Fruit fly (Drosophila melanogaster) whole organism, embryonic: ENCODE results near the gene sage.

ENCODE experiments used
- CG10462 ChIP-seq: fragments of 200-800 bp; sonication (Bioruptor generic); optimal IDR thresholded peaks from 2 replicates; lab custom pipeline; 2016; ENCODE audit warnings: missing biosample characterization, missing genetic modification characterization
- CG11093 ChIP-seq: fragments of 200-800 bp; sonication (Bioruptor generic); IDR thresholded peaks from 3 replicates; pipeline ENCODE4 v1.3.6; 2022; ENCODE audit warnings: missing biosample characterization, missing genetic modification characterization
- CG11398 ChIP-seq: fragments of 200-800 bp; sonication (Bioruptor generic); optimal IDR thresholded peaks from 2 replicates; lab custom pipeline; 2016; ENCODE audit warnings: missing biosample characterization, missing genetic modification characterization
- CG12071 ChIP-seq: fragments of 200-800 bp; sonication (Bioruptor generic); optimal IDR thresholded peaks from 3 replicates; lab custom pipeline; 2018; ENCODE audit warnings: missing biosample characterization, mild to moderate bottlenecking, missing genetic modification characterization
- CG1603 ChIP-seq: fragments of 200-800 bp; sonication (Bioruptor generic); optimal IDR thresholded peaks from 2 replicates; lab custom pipeline; 2019; ENCODE audit warnings: missing biosample characterization, mild to moderate bottlenecking, missing genetic modification characterization, moderate library complexity
- CG16779 ChIP-seq: fragments of 200-800 bp; sonication (Bioruptor generic); IDR thresholded peaks from 2 replicates; pipeline ENCODE4 v1.3.6; 2022; ENCODE audit warnings: missing biosample characterization, missing genetic modification characterization
- CG17385 ChIP-seq: fragments of 200-800 bp; sonication (Bioruptor generic); optimal IDR thresholded peaks from 3 replicates; lab custom pipeline; 2018; ENCODE audit warnings: missing biosample characterization, mild to moderate bottlenecking, missing genetic modification characterization
- CG18599 ChIP-seq: fragments of 200-800 bp; sonication (Bioruptor generic); optimal IDR thresholded peaks from 3 replicates; lab custom pipeline; 2017; ENCODE audit warnings: missing biosample characterization, missing genetic modification characterization, mild to moderate bottlenecking, moderate library complexity, missing genetic modification reagents
- CG18764 ChIP-seq: fragments of 200-800 bp; sonication (Bioruptor generic); optimal IDR thresholded peaks from 3 replicates; lab custom pipeline; 2016; ENCODE audit warnings: missing biosample characterization, missing genetic modification characterization
- CG2129 ChIP-seq: fragments of 200-800 bp; sonication (Bioruptor generic); IDR thresholded peaks from 2 replicates; pipeline ENCODE4 v1.3.6; 2022; ENCODE audit warnings: missing biosample characterization, missing genetic modification characterization; ENCODE audit not compliant: partially characterized antibody
- CG3281 ChIP-seq: fragments of 200-800 bp; sonication (Bioruptor generic); optimal IDR thresholded peaks from 3 replicates; lab custom pipeline; 2017; ENCODE audit warnings: missing biosample characterization, mild to moderate bottlenecking, missing genetic modification characterization
- CG33213 ChIP-seq: fragments of 200-800 bp; sonication (Bioruptor generic); optimal IDR thresholded peaks from 3 replicates; lab custom pipeline; 2016; ENCODE audit warnings: missing biosample characterization, missing genetic modification characterization
- CG3847 ChIP-seq: fragments of 200-800 bp; sonication (Bioruptor generic); IDR thresholded peaks from 2 replicates; pipeline ENCODE4 v1.3.6; 2022; ENCODE audit warnings: missing biosample characterization, missing genetic modification characterization
- CG4707 ChIP-seq: fragments of 200-800 bp; sonication (Bioruptor generic); optimal IDR thresholded peaks from 2 replicates; lab custom pipeline; 2018; ENCODE audit warnings: missing biosample characterization, mild to moderate bottlenecking, missing genetic modification characterization, moderate library complexity
- CG5245 ChIP-seq: fragments of 200-800 bp; sonication (Bioruptor generic); optimal IDR thresholded peaks from 3 replicates; lab custom pipeline; 2016; ENCODE audit warnings: missing biosample characterization, missing genetic modification characterization
- CG6791 ChIP-seq: fragments of 200-800 bp; sonication (Bioruptor generic); IDR thresholded peaks from 3 replicates; pipeline ENCODE4 v1.3.6; 2022; ENCODE audit warnings: missing biosample characterization, missing genetic modification characterization; ENCODE audit not compliant: partially characterized antibody
- CG6813 ChIP-seq: fragments of 200-800 bp; sonication (Bioruptor generic); optimal IDR thresholded peaks from 2 replicates; lab custom pipeline; 2017; ENCODE audit warnings: missing biosample characterization, missing genetic modification characterization, mild to moderate bottlenecking, moderate library complexity, missing genetic modification reagents
- CG7786 ChIP-seq: fragments of 200-800 bp; sonication (Bioruptor generic); optimal IDR thresholded peaks from 2 replicates; lab custom pipeline; 2016; ENCODE audit warnings: missing biosample characterization, missing genetic modification characterization
- CG7839 ChIP-seq: fragments of 200-800 bp; sonication (Bioruptor generic); optimal IDR thresholded peaks from 3 replicates; lab custom pipeline; 2018; ENCODE audit warnings: missing biosample characterization, mild to moderate bottlenecking, missing genetic modification characterization, moderate library complexity
- CG7987 ChIP-seq: fragments of 200-800 bp; sonication (Bioruptor generic); optimal IDR thresholded peaks from 2 replicates; lab custom pipeline; 2018; ENCODE audit warnings: missing biosample characterization, mild to moderate bottlenecking, missing genetic modification characterization, moderate library complexity
- CG8089 ChIP-seq: fragments of 200-800 bp; sonication (Bioruptor generic); optimal IDR thresholded peaks from 3 replicates; lab custom pipeline; 2016; ENCODE audit warnings: missing biosample characterization, missing genetic modification characterization
- CG8924 ChIP-seq: fragments of 200-800 bp; optimal IDR thresholded peaks from 3 replicates; lab custom pipeline; 2019; ENCODE audit warnings: missing biosample characterization, mild to moderate bottlenecking, missing genetic modification characterization, moderate library complexity
- CrebB ChIP-seq: fragments of 200-800 bp; sonication (Bioruptor generic); optimal IDR thresholded peaks from 3 replicates; lab custom pipeline; 2018; ENCODE audit warnings: missing biosample characterization, mild to moderate bottlenecking, missing genetic modification characterization
- Doc3 ChIP-seq: fragments of 200-800 bp; sonication (Bioruptor generic); IDR thresholded peaks from 3 replicates; pipeline ENCODE4 v1.3.6; 2022; ENCODE audit warnings: missing biosample characterization, missing genetic modification characterization; ENCODE audit not compliant: partially characterized antibody
- Drgx ChIP-seq: fragments of 200-800 bp; sonication (Bioruptor generic); IDR thresholded peaks from 2 replicates; pipeline ENCODE4 v1.3.6; 2022; ENCODE audit warnings: missing biosample characterization, missing genetic modification characterization
- E2f2 ChIP-seq: fragments of 200-800 bp; sonication (Bioruptor generic); IDR thresholded peaks from 2 replicates; pipeline ENCODE4 v1.3.6; 2022; ENCODE audit warnings: missing biosample characterization, missing genetic modification characterization
- Elba2 ChIP-seq: fragments of 200-800 bp; sonication (Bioruptor generic); optimal IDR thresholded peaks from 3 replicates; lab custom pipeline; 2016; ENCODE audit warnings: missing biosample characterization, missing genetic modification characterization
- Hmr ChIP-seq: fragments of 200-800 bp; sonication (Bioruptor generic); optimal IDR thresholded peaks from 3 replicates; lab custom pipeline; 2017; ENCODE audit warnings: mild to moderate bottlenecking, missing biosample characterization, missing genetic modification reagents, missing genetic modification characterization
- Hr3 ChIP-seq: fragments of 200-800 bp; sonication (Bioruptor generic); optimal IDR thresholded peaks from 3 replicates; lab custom pipeline; 2016; ENCODE audit warnings: missing biosample characterization, missing genetic modification characterization
- Rfx ChIP-seq: fragments of 200-800 bp; sonication (Bioruptor generic); IDR thresholded peaks from 2 replicates; pipeline ENCODE4 v1.3.6; 2022; ENCODE audit warnings: missing biosample characterization, missing genetic modification characterization
- Rx ChIP-seq: fragments of 200-800 bp; sonication (Bioruptor generic); IDR thresholded peaks from 2 replicates; pipeline ENCODE4 v1.3.6; 2022; ENCODE audit warnings: missing biosample characterization, missing genetic modification characterization
- Sry-β ChIP-seq: fragments of 200-800 bp; sonication (Bioruptor generic); optimal IDR thresholded peaks from 2 replicates; lab custom pipeline; 2018; ENCODE audit warnings: missing biosample characterization, mild to moderate bottlenecking, missing genetic modification characterization, moderate library complexity
- Trl ChIP-seq, 3 experiments: fragments of >200 bp in 2 of 3; fragments of 200-800 bp in 1 of 3; sonication (Bioruptor generic) in 1 of 3; optimal IDR thresholded peaks; 2 replicates in 1 of 3; 3 replicates in 2 of 3; lab custom pipeline; 2016 to 2017; ENCODE audit warnings: missing biosample characterization in 1 of 3, missing genetic modification characterization in 1 of 3
- ato ChIP-seq: fragments of 200-800 bp; sonication (Bioruptor generic); IDR thresholded peaks from 2 replicates; pipeline ENCODE4 v1.3.6; 2022; ENCODE audit warnings: missing biosample characterization, missing genetic modification characterization; ENCODE audit not compliant: partially characterized antibody
- az2 ChIP-seq: fragments of 200-800 bp; sonication (Bioruptor generic); optimal IDR thresholded peaks from 3 replicates; lab custom pipeline; 2016; ENCODE audit warnings: missing biosample characterization, missing genetic modification characterization
- btn ChIP-seq: fragments of 200-800 bp; sonication (Bioruptor generic); optimal IDR thresholded peaks from 2 replicates; lab custom pipeline; 2016; ENCODE audit warnings: missing biosample characterization, missing genetic modification characterization
- cato ChIP-seq: fragments of 200-800 bp; sonication (Bioruptor generic); optimal IDR thresholded peaks from 2 replicates; lab custom pipeline; 2016; ENCODE audit warnings: missing biosample characterization, missing genetic modification characterization, borderline replicate concordance
- ci ChIP-seq: fragments of 200-800 bp; sonication (Bioruptor generic); IDR thresholded peaks from 3 replicates; pipeline ENCODE4 v1.3.6; 2022; ENCODE audit warnings: missing biosample characterization, missing genetic modification characterization
- dmrt11E ChIP-seq: fragments of 200-800 bp; sonication (Bioruptor generic); optimal IDR thresholded peaks from 3 replicates; lab custom pipeline; 2018; ENCODE audit warnings: missing biosample characterization, mild to moderate bottlenecking, missing genetic modification characterization, moderate library complexity
- en ChIP-seq: fragments of 200-800 bp; sonication (Bioruptor generic); optimal IDR thresholded peaks from 2 replicates; lab custom pipeline; 2016; ENCODE audit warnings: missing biosample characterization, missing genetic modification characterization
- gsb-n ChIP-seq: fragments of 200-800 bp; sonication (Bioruptor generic); optimal IDR thresholded peaks from 3 replicates; lab custom pipeline; 2018; ENCODE audit warnings: missing biosample characterization, mild to moderate bottlenecking, missing genetic modification characterization
- maf-S ChIP-seq: fragments of 200-800 bp; sonication (Bioruptor generic); optimal IDR thresholded peaks from 2 replicates; lab custom pipeline; 2016; ENCODE audit warnings: missing biosample characterization, missing genetic modification characterization
- nom ChIP-seq: fragments of 200-800 bp; sonication (Bioruptor generic); optimal IDR thresholded peaks from 2 replicates; lab custom pipeline; 2017; ENCODE audit warnings: missing biosample characterization, missing genetic modification characterization, mild to moderate bottlenecking, moderate library complexity, missing genetic modification reagents
- pita ChIP-seq: fragments of 200-800 bp; sonication (Bioruptor generic); optimal IDR thresholded peaks from 2 replicates; lab custom pipeline; 2017; ENCODE audit warnings: missing biosample characterization, mild to moderate bottlenecking, missing genetic modification characterization
- sens ChIP-seq: fragments of 200-800 bp; sonication (Bioruptor generic); peaks from one replicate; lab custom pipeline; 2016; ENCODE audit warnings: missing biosample characterization, missing genetic modification characterization
- shn ChIP-seq: fragments of 200-800 bp; sonication (Bioruptor generic); optimal IDR thresholded peaks from 3 replicates; lab custom pipeline; 2016; ENCODE audit warnings: missing biosample characterization, missing genetic modification characterization
- slbo ChIP-seq: fragments of 200-800 bp; sonication (Bioruptor generic); IDR thresholded peaks from 2 replicates; pipeline ENCODE4 v1.3.6; 2022; ENCODE audit warnings: missing biosample characterization, missing genetic modification characterization
- stc ChIP-seq: fragments of 200-800 bp; sonication (Bioruptor generic); IDR thresholded peaks from 2 replicates; pipeline ENCODE4 v1.3.6; 2022; ENCODE audit warnings: missing biosample characterization, missing genetic modification characterization
- tgo ChIP-seq: fragments of 200-800 bp; sonication (Bioruptor generic); IDR thresholded peaks from 3 replicates; pipeline ENCODE4 v1.3.6; 2022; ENCODE audit warnings: missing biosample characterization, missing genetic modification characterization

Gene sage

dm6 chr3R:9220064-9220864 is 43.7 kb downstream of the sage start (continued):
- TF ChIP-seq CG7839 (tag; lab: Kevin White, UChicago), result peak; percentile 44
- peak; percentile 41; the same call in 1 of the 3 replicates for TF ChIP-seq tgo
- TF ChIP-seq CG6791 (GFP tag; lab: Robert Waterston, UW), result no peak
- peak; percentile 70 for TF ChIP-seq slbo (GFP tag; lab: Robert Waterston, UW)
- TF ChIP-seq CG6813 (GFP tag; lab: Kevin White, UChicago), result peak; percentile 21
- peak; percentile 48 for TF ChIP-seq CG8924 (tag; lab: Kevin White, UChicago)
- peak; percentile 83 for TF ChIP-seq Rfx (GFP tag; lab: Robert Waterston, UW)
- no peak for TF ChIP-seq CG11093
- TF ChIP-seq CG3847 (GFP tag; lab: Robert Waterston, UW), result no peak; the same call in 1 of the 2 replicates
- TF ChIP-seq stc, result peak; percentile 36; the same call in 1 of the 2 replicates
- TF ChIP-seq Hr3, result no peak
- peak; percentile 73 to 95 for TF ChIP-seq Trl (optimal IDR thresholded peaks at IDR 0.05; lab: Kevin White, UChicago)
- TF ChIP-seq Trl (GFP tag; optimal IDR thresholded peaks at IDR 0.05; lab: Kevin White, UChicago), result peak; percentile 7
- peak; percentile 6 for TF ChIP-seq CrebB
- TF ChIP-seq CG18599 (GFP tag; lab: Kevin White, UChicago), result peak; percentile 62
- no peak for TF ChIP-seq CG1603
- no peak for TF ChIP-seq CG33213 (GFP tag; lab: Kevin White, UChicago)
- no peak for TF ChIP-seq ato
- no peak for TF ChIP-seq CG12071 (GFP tag; lab: Kevin White, UChicago)
- TF ChIP-seq nom, result peak; percentile 78
- peak; percentile 93 for TF ChIP-seq CG17385 (GFP tag; lab: Kevin White, UChicago)
- TF ChIP-seq Hmr, result peak; percentile 65
- TF ChIP-seq Elba2 (GFP tag; lab: Kevin White, UChicago), result peak; percentile 86
- no peak for TF ChIP-seq Sry-β
- TF ChIP-seq sens (GFP tag; lab: Kevin White, UChicago), result peak; percentile 80
- TF ChIP-seq btn (GFP tag; lab: Kevin White, UChicago), result no peak
- no peak for TF ChIP-seq gsb-n (tag; lab: Kevin White, UChicago)
- TF ChIP-seq pita (GFP tag; lab: Kevin White, UChicago), result no peak
- TF ChIP-seq CG11398 (GFP tag; lab: Kevin White, UChicago), result no peak
- TF ChIP-seq CG7786 (GFP tag; lab: Kevin White, UChicago), result peak; percentile 61
- peak; percentile 16 for TF ChIP-seq az2 (GFP tag; lab: Kevin White, UChicago)
- peak; percentile 14 for TF ChIP-seq shn
- TF ChIP-seq CG3281 (GFP tag; lab: Kevin White, UChicago), result peak; percentile 50
- peak; percentile 82 for TF ChIP-seq Drgx
- TF ChIP-seq maf-S, result no peak
- no peak for TF ChIP-seq CG2129
- no peak for TF ChIP-seq CG7987 (GFP tag; lab: Kevin White, UChicago)
- TF ChIP-seq ci, result peak; percentile 22; the same call in 1 of the 3 replicates
- TF ChIP-seq CG5245, result no peak
- TF ChIP-seq dmrt11E (tag; lab: Kevin White, UChicago), result peak; percentile 16
- TF ChIP-seq en (GFP tag; lab: Kevin White, UChicago), result peak; percentile 10
- TF ChIP-seq CG4707 (GFP tag; lab: Kevin White, UChicago), result no peak
- TF ChIP-seq Doc3, result no peak
- TF ChIP-seq CG18764, result no peak
- TF ChIP-seq CG8089 (GFP tag; lab: Kevin White, UChicago), result no peak
- no peak for TF ChIP-seq CG16779 (GFP tag; lab: Robert Waterston, UW)
- no peak for TF ChIP-seq E2f2 (GFP tag; lab: Robert Waterston, UW)
- no peak for TF ChIP-seq Rx
- no peak for TF ChIP-seq cato (GFP tag; lab: Kevin White, UChicago)
- TF ChIP-seq CG10462 (GFP tag; lab: Kevin White, UChicago), result no peak
